Worm (Caenorhabditis elegans): ENCODE data around the gene twk-14.

ce11 chrV:12352445-12352844 lies 43.1 kb downstream of the twk-14 start, which contains the start of gene sqt-3:
- no peak for TF ChIP-seq pqm-1 (tag; optimal IDR thresholded peaks at IDR 0.05)
- TF ChIP-seq hmg-11 (tag; optimal IDR thresholded peaks at IDR 0.05), result no peak
- no peak for TF ChIP-seq nhr-12 (tag; optimal IDR thresholded peaks at IDR 0.05)
- TF ChIP-seq ceh-16 (tag; optimal IDR thresholded peaks at IDR 0.05), result no peak
- TF ChIP-seq mdl-1 (tag; optimal IDR thresholded peaks at IDR 0.05), result no peak
- no peak for TF ChIP-seq fkh-10 (GFP tag; optimal IDR thresholded peaks at IDR 0.05)
- TF ChIP-seq nhr-28 (tag; optimal IDR thresholded peaks at IDR 0.05), result no peak
- no peak for TF ChIP-seq ceh-82 (tag; optimal IDR thresholded peaks at IDR 0.05)
- TF ChIP-seq nhr-11 (tag; optimal IDR thresholded peaks at IDR 0.05), result no peak
- no peak for TF ChIP-seq egl-27 (tag; optimal IDR thresholded peaks at IDR 0.05)
- no peak for TF ChIP-seq R02D3.7 (tag; optimal IDR thresholded peaks at IDR 0.05)
- no peak for TF ChIP-seq elt-2 (tag; optimal IDR thresholded peaks at IDR 0.05)
- no peak for TF ChIP-seq skn-1 (tag; optimal IDR thresholded peaks at IDR 0.05)
- no peak for TF ChIP-seq nhr-76 (tag; optimal IDR thresholded peaks at IDR 0.05)

All from whole organism, L3 larva.